Worm (Caenorhabditis elegans) whole organism, L4 larva: ENCODE measurements around the gene C07A9.5.

ENCODE experiments used
- R02D3.7 ChIP-seq: fragments of 150-350 bp; sonication (generic microtip); optimal IDR thresholded peaks from 3 replicates; lab custom pipeline; 2014; ENCODE audit warnings: missing biosample characterization, missing genetic modification characterization
- Y105C5A.15 ChIP-seq: fragments of 200-800 bp; sonication (Bioruptor generic); IDR thresholded peaks from 2 replicates; pipeline ENCODE4 v1.3.6; 2022; ENCODE audit warnings: missing genetic modification characterization, missing compliant biosample characterization
- ZK337.2 ChIP-seq: fragments of 200-800 bp; sonication (Bioruptor generic); IDR thresholded peaks from 2 replicates; pipeline ENCODE4 v1.3.6; 2022; ENCODE audit warnings: missing genetic modification reagents, missing genetic modification characterization, missing compliant biosample characterization
- aha-1 ChIP-seq: fragments of 150-350 bp; peaks from one replicate; lab custom pipeline; 2014; ENCODE audit warnings: missing biosample characterization, missing genetic modification characterization
- ctbp-1 ChIP-seq: fragments of 200-800 bp; sonication (Bioruptor generic); IDR thresholded peaks from 2 replicates; pipeline ENCODE4 v1.3.6; 2022; ENCODE audit warnings: missing genetic modification reagents, missing genetic modification characterization, missing compliant biosample characterization
- daf-12 ChIP-seq: fragments of 150-350 bp; optimal IDR thresholded peaks from 2 replicates; lab custom pipeline; 2014; ENCODE audit warnings: missing biosample characterization, missing genetic modification reagents, missing genetic modification characterization
- daf-16 ChIP-seq, 3 experiments: sonication (generic microtip); optimal IDR thresholded peaks; 2 replicates each; lab custom pipeline; 2016 to 2017; ENCODE audit warnings: missing genetic modification characterization in 3 of 3, missing genetic modification reagents in 3 of 3, mild to moderate bottlenecking in 2 of 3, missing compliant biosample characterization in 2 of 3, missing biosample characterization in 1 of 3, moderate library complexity in 1 of 3
- daf-8 ChIP-seq: fragments of 200-800 bp; sonication (Bioruptor generic); IDR thresholded peaks from 2 replicates; pipeline ENCODE4 v1.3.6; 2022; ENCODE audit warnings: missing genetic modification characterization, missing compliant biosample characterization
- dmd-9 ChIP-seq: fragments of 200-800 bp; sonication (Bioruptor generic); IDR thresholded peaks from 2 replicates; pipeline ENCODE4 v1.3.6; 2022; ENCODE audit warnings: missing genetic modification reagents, missing genetic modification characterization, missing compliant biosample characterization
- dpl-1 ChIP-seq: fragments of 150-350 bp; optimal IDR thresholded peaks from 2 replicates; lab custom pipeline; 2014; ENCODE audit warnings: missing biosample characterization, missing genetic modification reagents, missing genetic modification characterization
- duxl-1 ChIP-seq: sonication (generic microtip); optimal IDR thresholded peaks from 2 replicates; lab custom pipeline; 2016; ENCODE audit warnings: mild to moderate bottlenecking, missing genetic modification characterization, moderate library complexity, missing compliant biosample characterization; ENCODE audit not compliant: poor library complexity
- dve-1 ChIP-seq: sonication (generic microtip); optimal IDR thresholded peaks from 2 replicates; lab custom pipeline; 2017; ENCODE audit warnings: antibody characterized with exemption, mild to moderate bottlenecking, missing genetic modification characterization, missing compliant biosample characterization; ENCODE audit not compliant: insufficient read depth
- egl-27 ChIP-seq: sonication (generic microtip); optimal IDR thresholded peaks from 3 replicates; lab custom pipeline; 2017; ENCODE audit warnings: missing biosample characterization, missing genetic modification reagents, missing genetic modification characterization
- fos-1 ChIP-seq: fragments of 150-350 bp; optimal IDR thresholded peaks from 2 replicates; lab custom pipeline; 2014; ENCODE audit warnings: missing biosample characterization, missing genetic modification characterization
- gei-8 ChIP-seq: fragments of 200-800 bp; sonication (Bioruptor generic); optimal IDR thresholded peaks from 2 replicates; lab custom pipeline; 2018; ENCODE audit warnings: mild to moderate bottlenecking, missing genetic modification characterization, missing compliant biosample characterization
- hlh-11 ChIP-seq: fragments of 200-800 bp; sonication (Bioruptor generic); optimal IDR thresholded peaks from 2 replicates; lab custom pipeline; 2018; ENCODE audit warnings: mild to moderate bottlenecking, missing genetic modification characterization, missing compliant biosample characterization
- hlh-30 ChIP-seq: sonication (generic microtip); optimal IDR thresholded peaks from 2 replicates; lab custom pipeline; 2017; ENCODE audit warnings: antibody characterized with exemption, mild to moderate bottlenecking, missing genetic modification characterization, missing compliant biosample characterization; ENCODE audit not compliant: insufficient read depth
- jun-1 ChIP-seq: fragments of 150-350 bp; optimal IDR thresholded peaks from 2 replicates; lab custom pipeline; 2014; ENCODE audit warnings: missing biosample characterization, missing genetic modification reagents, missing genetic modification characterization
- lin-1 ChIP-seq: fragments of 200-800 bp; sonication (Bioruptor generic); IDR thresholded peaks from 2 replicates; pipeline ENCODE4 v1.3.6; 2022; ENCODE audit warnings: missing genetic modification reagents, missing genetic modification characterization, missing compliant biosample characterization
- lin-29 ChIP-seq: fragments of 200-800 bp; sonication (Bioruptor generic); IDR thresholded peaks from 2 replicates; pipeline ENCODE4 v1.3.6; 2022; ENCODE audit warnings: missing genetic modification reagents, missing genetic modification characterization, missing compliant biosample characterization
- lin-38 ChIP-seq: fragments of 200-800 bp; sonication (Bioruptor generic); IDR thresholded peaks from 2 replicates; pipeline ENCODE4 v1.3.6; 2022; ENCODE audit warnings: missing genetic modification reagents, missing genetic modification characterization, missing compliant biosample characterization
- lin-39 ChIP-seq: fragments of 150-350 bp; optimal IDR thresholded peaks from 2 replicates; lab custom pipeline; 2014; ENCODE audit warnings: missing biosample characterization, missing genetic modification reagents, missing genetic modification characterization
- lir-3 ChIP-seq: sonication (generic microtip); optimal IDR thresholded peaks from 2 replicates; lab custom pipeline; 2016; ENCODE audit warnings: mild to moderate bottlenecking, missing genetic modification characterization, missing compliant biosample characterization
- mes-2 ChIP-seq: sonication (generic microtip); optimal IDR thresholded peaks from 2 replicates; lab custom pipeline; 2016; ENCODE audit warnings: missing genotype, mild to moderate bottlenecking, missing genetic modification characterization, missing compliant biosample characterization; ENCODE audit not compliant: poor library complexity, severe bottlenecking
- nhr-102 ChIP-seq: sonication (generic microtip); optimal IDR thresholded peaks from 2 replicates; lab custom pipeline; 2016; ENCODE audit warnings: mild to moderate bottlenecking, missing genetic modification characterization, moderate library complexity, missing compliant biosample characterization
- nhr-111 ChIP-seq: fragments of 200-800 bp; sonication (Bioruptor generic); optimal IDR thresholded peaks from 2 replicates; lab custom pipeline; 2018; ENCODE audit warnings: mild to moderate bottlenecking, missing genetic modification characterization, missing compliant biosample characterization
- nhr-42 ChIP-seq: fragments of 200-800 bp; sonication (Bioruptor generic); IDR thresholded peaks from 2 replicates; pipeline ENCODE4 v1.3.6; 2022; ENCODE audit warnings: missing genetic modification characterization, missing compliant biosample characterization
- nhr-76 ChIP-seq: fragments of 150-350 bp; optimal IDR thresholded peaks from 2 replicates; lab custom pipeline; 2014; ENCODE audit warnings: missing biosample characterization, missing genetic modification characterization
- php-3 ChIP-seq: fragments of 200-800 bp; sonication (Bioruptor generic); IDR thresholded peaks from 2 replicates; pipeline ENCODE4 v1.3.6; 2022; ENCODE audit warnings: missing genetic modification reagents, missing genetic modification characterization, missing compliant biosample characterization
- pqm-1 ChIP-seq: sonication (generic microtip); optimal IDR thresholded peaks from 2 replicates; lab custom pipeline; 2017; ENCODE audit warnings: missing biosample characterization, missing genetic modification characterization
- rbr-2 ChIP-seq: sonication (generic microtip); optimal IDR thresholded peaks from 2 replicates; lab custom pipeline; 2016; ENCODE audit warnings: missing genotype, missing genetic modification characterization, missing compliant biosample characterization
- set-16 ChIP-seq: fragments of 200-800 bp; sonication (Bioruptor generic); IDR thresholded peaks from 2 replicates; pipeline ENCODE4 v1.3.6; 2022; ENCODE audit warnings: missing genetic modification reagents, missing genetic modification characterization, missing compliant biosample characterization
- spr-3 ChIP-seq: fragments of 200-800 bp; sonication (Bioruptor generic); optimal IDR thresholded peaks from 2 replicates; lab custom pipeline; 2018; ENCODE audit warnings: mild to moderate bottlenecking, missing genetic modification characterization, missing compliant biosample characterization
- unc-62 ChIP-seq, 3 experiments: fragments of 150-350 bp in 1 of 3; sonication (generic microtip); optimal IDR thresholded peaks in 2 of 3; peaks in 1 of 3; 1 replicate in 1 of 3; 2 replicates in 2 of 3; lab custom pipeline; 2014 to 2017; ENCODE audit warnings: missing biosample characterization in 3 of 3, missing genetic modification characterization in 3 of 3, missing genetic modification reagents in 3 of 3, missing genotype in 1 of 3
- vab-7 ChIP-seq: fragments of 200-800 bp; sonication (Bioruptor generic); IDR thresholded peaks from 2 replicates; pipeline ENCODE4 v1.3.6; 2022; ENCODE audit warnings: missing genetic modification reagents, missing genetic modification characterization, missing compliant biosample characterization
- zfp-2 ChIP-seq: sonication (generic microtip); optimal IDR thresholded peaks from 2 replicates; lab custom pipeline; 2016; ENCODE audit warnings: mild to moderate bottlenecking, missing genetic modification characterization, missing compliant biosample characterization

Gene C07A9.5

ce11 chrIII:9695379-9695778 is 12.8 kb upstream of the C07A9.5 start (continued):
- TF ChIP-seq zfp-2 (tag; lab: Kevin White, UChicago), result no peak
- no peak for TF ChIP-seq fos-1
- no peak for TF ChIP-seq Y105C5A.15 (GFP tag; lab: Robert Waterston, UW)
- TF ChIP-seq R02D3.7 (tag; lab: Kevin White, UChicago), result no peak
- peak; percentile 32 for TF ChIP-seq dpl-1 (GFP tag; lab: Kevin White, UChicago)
- TF ChIP-seq nhr-42, result no peak
- TF ChIP-seq duxl-1, result no peak
- TF ChIP-seq nhr-76 (tag; lab: Kevin White, UChicago), result no peak
- no peak for TF ChIP-seq gei-8
- TF ChIP-seq egl-27, result no peak
- no peak for TF ChIP-seq jun-1 (tag; lab: Kevin White, UChicago)
- peak; percentile 47 for TF ChIP-seq mes-2
- TF ChIP-seq daf-8, result no peak
- no peak for TF ChIP-seq lin-1 (GFP tag; lab: Robert Waterston, UW)
- no peak for TF ChIP-seq lin-38 (GFP tag; lab: Robert Waterston, UW)
- TF ChIP-seq ctbp-1 (GFP tag; lab: Robert Waterston, UW), result no peak
- no peak for TF ChIP-seq nhr-111 (GFP tag; lab: Kevin White, UChicago)
- no peak for TF ChIP-seq daf-16 (GFP tag; optimal IDR thresholded peaks at IDR 0.05; lab: Kevin White, UChicago)
- TF ChIP-seq daf-16 (tag; optimal IDR thresholded peaks at IDR 0.05; lab: Kevin White, UChicago), result peak; percentile 16
- no peak for TF ChIP-seq dmd-9 (GFP tag; lab: Robert Waterston, UW)
- no peak for TF ChIP-seq nhr-102 (tag; lab: Kevin White, UChicago)
- TF ChIP-seq lin-39, result no peak
- TF ChIP-seq rbr-2, result no peak
- TF ChIP-seq spr-3, result no peak
- peak; percentile 13 for TF ChIP-seq hlh-30 (tag; lab: Kevin White, UChicago)
- TF ChIP-seq ZK337.2 (GFP tag; lab: Robert Waterston, UW), result no peak

ce11 chrIII:9694474-9694873 is 11.8 kb upstream of the C07A9.5 start, which contains the start of gene set-3:
TSS of gene set-3 (minus strand) at chrIII:9694574.
- peak; percentile 9 for TF ChIP-seq aha-1
- no peak for TF ChIP-seq rbr-2
- TF ChIP-seq lin-29 (GFP tag; lab: Robert Waterston, UW), result no peak

ce11 chrIII:9690044-9690443 is 7.4 kb upstream of the C07A9.5 start, which contains the start of gene best-5:
TSS of gene best-5 (minus strand) at chrIII:9690253.
- TF ChIP-seq set-16 (GFP tag; lab: Robert Waterston, UW) (no peak), lir-3 (no peak), hlh-11 (tag; lab: Kevin White, UChicago) (peak; percentile 8), vab-7 (no peak), daf-16 (GFP tag; optimal IDR thresholded peaks at IDR 0.05; lab: Kevin White, UChicago) (no peak), daf-16 (tag; optimal IDR thresholded peaks at IDR 0.05; lab: Kevin White, UChicago) (peak; percentile 53), php-3 (GFP tag; lab: Robert Waterston, UW) (peak; percentile 68), dve-1 (peak; percentile 35), unc-62 (GFP tag; optimal IDR thresholded peaks at IDR 0.05 in 1 of 2; lab: Kevin White, UChicago) (peak in 1 of 2 experiments; percentile 17), unc-62 (tag; optimal IDR thresholded peaks at IDR 0.05; lab: Kevin White, UChicago) (no peak)

- TF ChIP-seq pqm-1 (tag; lab: Kevin White, UChicago) (peak; percentile 44), daf-16 (GFP tag; optimal IDR thresholded peaks at IDR 0.05; lab: Kevin White, UChicago) (no peak), daf-16 (tag; optimal IDR thresholded peaks at IDR 0.05; lab: Kevin White, UChicago) (peak; percentile 96), dve-1 (peak; percentile 86), hlh-11 (tag; lab: Kevin White, UChicago) (peak; percentile 6), daf-12 (tag; lab: Kevin White, UChicago) (no peak)
These were observed 6.7 kb upstream of the C07A9.5 start for ce11 chrIII:9689377-9689776.
